Fruit fly (Drosophila melanogaster) whole organism: ENCODE measurements around the gene GC1.

ENCODE experiments used
- EcR ChIP-seq, 2 experiments: fragments of >200 bp; optimal IDR thresholded peaks; 2 replicates each; lab custom pipeline; 2017; ENCODE audit warnings: missing biosample characterization in 2 of 2, missing genetic modification characterization in 2 of 2, missing genetic modification reagents in 2 of 2
- pan ChIP-seq: fragments of >200 bp; optimal IDR thresholded peaks from 2 replicates; lab custom pipeline; 2017
- psq ChIP-seq: fragments of >200 bp; optimal IDR thresholded peaks from 2 replicates; lab custom pipeline; 2017
- usp ChIP-seq: fragments of >200 bp; optimal IDR thresholded peaks from 2 replicates; lab custom pipeline; 2017; ENCODE audit warnings: missing biosample characterization, missing genetic modification characterization, mixed read lengths

- TF ChIP-seq pan (lab: Kevin White, UChicago) (no peak), usp (no peak), psq (no peak), EcR (GFP tag; optimal IDR thresholded peaks at IDR 0.05; lab: Kevin White, UChicago) (no peak)
These were observed 46.9 kb upstream of the GC1 start for dm6 chr3R:11920605-11921004.
